Fruit fly (Drosophila melanogaster): ENCODE results near the gene r.

The r gene

dm6 chrX:16650078-16651063 lies 4.8 kb upstream of the r start (continued):
- TF ChIP-seq CG7556 (GFP tag; optimal IDR thresholded peaks at IDR 0.05) (no peak), Ravus (GFP tag; IDR thresholded peaks at IDR 0.05) (no peak), CG3838 (GFP tag; optimal IDR thresholded peaks at IDR 0.05) (no peak), tin (GFP tag; optimal IDR thresholded peaks at IDR 0.05) (no peak), CG7372 (GFP tag; IDR thresholded peaks at IDR 0.05) (no peak), Pdp1 (GFP tag; optimal IDR thresholded peaks at IDR 0.05) (peak; percentile 78 to 83), usp (GFP tag; optimal IDR thresholded peaks at IDR 0.05) (no peak), CG2889 (GFP tag; IDR thresholded peaks at IDR 0.05) (no peak), HLH4C (GFP tag; IDR thresholded peaks at IDR 0.05; ENCODE audit: partially characterized antibody) (no peak), Spps (tag; optimal IDR thresholded peaks at IDR 0.05) (no peak), tgo (GFP tag; IDR thresholded peaks at IDR 0.05) (peak; percentile 60; the same call in 2 of the 3 replicates), CG15073 (GFP tag; optimal IDR thresholded peaks at IDR 0.05) (no peak), cg (GFP tag; optimal IDR thresholded peaks at IDR 0.05) (no peak), mirr (GFP tag; optimal IDR thresholded peaks at IDR 0.05) (no peak), CG15269 (tag; optimal IDR thresholded peaks at IDR 0.05) (peak; percentile 59), eve (GFP tag; optimal IDR thresholded peaks at IDR 0.05) (no peak), org-1 (GFP tag; optimal IDR thresholded peaks at IDR 0.05) (peak; percentile 57), CG11560 (tag; IDR thresholded peaks at IDR 0.05) (no peak), Usf (GFP tag; optimal IDR thresholded peaks at IDR 0.05) (no peak), Doc2 (GFP tag; IDR thresholded peaks at IDR 0.05) (no peak), Ptx1 (GFP tag; IDR thresholded peaks at IDR 0.05) (peak; percentile 58), Atf6 (GFP tag; IDR thresholded peaks at IDR 0.05) (peak; percentile 81; the same call in 1 of the 2 replicates), gsb (GFP tag; IDR thresholded peaks at IDR 0.05) (no peak), pzg (GFP tag; optimal IDR thresholded peaks at IDR 0.05) (no peak), tx (GFP tag; optimal IDR thresholded peaks at IDR 0.05) (no peak), CG1602 (GFP tag; optimal IDR thresholded peaks at IDR 0.05) (no peak), vnd (GFP tag; IDR thresholded peaks at IDR 0.05; ENCODE audit: partially characterized antibody) (no peak), Six4 (GFP tag; optimal IDR thresholded peaks at IDR 0.05) (no peak), CG5245 (GFP tag; optimal IDR thresholded peaks at IDR 0.05) (no peak), CG34422 (GFP tag; IDR thresholded peaks at IDR 0.05) (no peak), CG14014 (GFP tag; IDR thresholded peaks at IDR 0.05) (peak; percentile 86), CG9817 (tag; optimal IDR thresholded peaks at IDR 0.05) (no peak), CG18262 (tag; optimal IDR thresholded peaks at IDR 0.05) (peak; percentile 34), Stat92E (GFP tag; optimal IDR thresholded peaks at IDR 0.05) (no peak), CG8290 (GFP tag; optimal IDR thresholded peaks at IDR 0.05) (no peak), CG8290 (tag; optimal IDR thresholded peaks at IDR 0.05) (peak in 1 of 2 experiments; percentile 15), phol (tag; optimal IDR thresholded peaks at IDR 0.05) (peak; percentile 5), CG1233 (GFP tag; optimal IDR thresholded peaks at IDR 0.05) (no peak), CG30020 (tag; optimal IDR thresholded peaks at IDR 0.05) (no peak), CG11247 (GFP tag; IDR thresholded peaks at IDR 0.05) (no peak), Hr3 (GFP tag; optimal IDR thresholded peaks at IDR 0.05) (peak; percentile 67), CG10654 (GFP tag; optimal IDR thresholded peaks at IDR 0.05) (no peak), CG34376 (GFP tag; optimal IDR thresholded peaks at IDR 0.05) (no peak), Drgx (GFP tag; IDR thresholded peaks at IDR 0.05) (peak; percentile 63), slp2 (GFP tag; optimal IDR thresholded peaks at IDR 0.05) (peak; percentile 70), ftz-f1 (GFP tag; optimal IDR thresholded peaks at IDR 0.05) (peak; percentile 10), HmgZ (tag; optimal IDR thresholded peaks at IDR 0.05) (no peak), Vsx1 (GFP tag; optimal IDR thresholded peaks at IDR 0.05) (peak; percentile 50), pita (GFP tag; optimal IDR thresholded peaks at IDR 0.05) (no peak), D19B (GFP tag; optimal IDR thresholded peaks at IDR 0.05) (no peak)
